Fruit fly (Drosophila melanogaster): ENCODE measurements around the gene CG12099.

CG12099 gene

dm6 chr3L:1517274-1518047, 40.8 kb downstream of the CG12099 start (continued):
- TF ChIP-seq CG9437 (GFP tag; optimal IDR thresholded peaks at IDR 0.05) (peak; percentile 34), phol (tag; optimal IDR thresholded peaks at IDR 0.05) (peak; percentile 66), CG8478 (optimal IDR thresholded peaks at IDR 0.05) (no peak), CG32767 (GFP tag; IDR thresholded peaks at IDR 0.05) (0 out of 2 replicates have a peak, but pooled peaks have one; percentile 41), az2 (GFP tag; optimal IDR thresholded peaks at IDR 0.05) (peak; percentile 55), CG5245 (GFP tag; optimal IDR thresholded peaks at IDR 0.05) (peak; percentile 11), CG16813 (GFP tag; IDR thresholded peaks at IDR 0.05; ENCODE audit: partially characterized antibody) (peak; percentile 84), Dll (GFP tag; IDR thresholded peaks at IDR 0.05; ENCODE audit: partially characterized antibody) (peak; percentile 81), Deaf1 (tag; optimal IDR thresholded peaks at IDR 0.05) (peak; percentile 16), ato (GFP tag; IDR thresholded peaks at IDR 0.05; ENCODE audit: partially characterized antibody) (peak; percentile 36; the same call in 1 of the 2 replicates), CG3838 (GFP tag; optimal IDR thresholded peaks at IDR 0.05) (no peak), Gsc (GFP tag; IDR thresholded peaks at IDR 0.05) (no peak), HLH54F (GFP tag; optimal IDR thresholded peaks at IDR 0.05) (peak; percentile 73), p53 (GFP tag; optimal IDR thresholded peaks at IDR 0.05) (peak; percentile 5), sima (GFP tag; optimal IDR thresholded peaks at IDR 0.05) (no peak), chif (GFP tag; optimal IDR thresholded peaks at IDR 0.05) (peak; percentile 50 to 70), klu (GFP tag; IDR thresholded peaks at IDR 0.05) (peak; percentile 55; the same call in 1 of the 2 replicates), ATbp (GFP tag; optimal IDR thresholded peaks at IDR 0.05) (no peak), CG1233 (GFP tag; optimal IDR thresholded peaks at IDR 0.05) (peak; percentile 24), CG14050 (GFP tag; IDR thresholded peaks at IDR 0.05) (no peak), CG9876 (GFP tag; optimal IDR thresholded peaks at IDR 0.05) (peak; percentile 29), Pdp1 (GFP tag; optimal IDR thresholded peaks at IDR 0.05) (peak; percentile 69 to 88), mld (GFP tag; IDR thresholded peaks at IDR 0.05; ENCODE audit: partially characterized antibody) (peak; percentile 29; the same call in 1 of the 3 replicates), CG2889 (GFP tag; IDR thresholded peaks at IDR 0.05) (peak; percentile 43; the same call in 1 of the 3 replicates), CG42726 (GFP tag; IDR thresholded peaks at IDR 0.05; ENCODE audit: partially characterized antibody) (peak; percentile 83), C15 (GFP tag; IDR thresholded peaks at IDR 0.05) (no peak), HLHmδ (GFP tag; optimal IDR thresholded peaks at IDR 0.05) (no peak), z (GFP tag; IDR thresholded peaks at IDR 0.05) (no peak), Atf6 (GFP tag; IDR thresholded peaks at IDR 0.05) (peak; percentile 35; the same call in 1 of the 2 replicates), CG9215 (GFP tag; IDR thresholded peaks at IDR 0.05) (peak; percentile 25; the same call in 1 of the 2 replicates), CG1024 (GFP tag; IDR thresholded peaks at IDR 0.05) (0 out of 2 replicates have a peak, but pooled peaks have one; percentile 4), cas (GFP tag; IDR thresholded peaks at IDR 0.05) (no peak), CG2116 (GFP tag; optimal IDR thresholded peaks at IDR 0.05) (peak; percentile 91), vvl (GFP tag; IDR thresholded peaks at IDR 0.05) (peak; percentile 71), CG10462 (GFP tag; optimal IDR thresholded peaks at IDR 0.05) (peak; percentile 51), chm (GFP tag; IDR thresholded peaks at IDR 0.05) (no peak), sob (GFP tag; IDR thresholded peaks at IDR 0.05) (peak; percentile 53), CG17328 (GFP tag; IDR thresholded peaks at IDR 0.05) (peak; percentile 53), nom (GFP tag; optimal IDR thresholded peaks at IDR 0.05) (peak; percentile 67), CG7357 (GFP tag; IDR thresholded peaks at IDR 0.05) (no peak), dpn (GFP tag; optimal IDR thresholded peaks at IDR 0.05) (peak; percentile 76 to 85), CG15073 (GFP tag; optimal IDR thresholded peaks at IDR 0.05) (no peak), sna (GFP tag; IDR thresholded peaks at IDR 0.05; ENCODE audit: partially characterized antibody) (peak; percentile 65; the same call in 1 of the 2 replicates), Hr3 (GFP tag; optimal IDR thresholded peaks at IDR 0.05) (peak; percentile 67), CG34376 (GFP tag; optimal IDR thresholded peaks at IDR 0.05) (no peak), CG6683 (GFP tag; optimal IDR thresholded peaks at IDR 0.05) (no peak), tna (GFP tag; IDR thresholded peaks at IDR 0.05; ENCODE audit: partially characterized antibody) (peak; percentile 65; the same call in 1 of the 2 replicates), CG13775 (GFP tag; optimal IDR thresholded peaks at IDR 0.05) (peak; percentile 54), CG11723 (GFP tag; optimal IDR thresholded peaks at IDR 0.05) (no peak)
